Worm (Caenorhabditis elegans) whole organism, L3 larva: ENCODE results near the gene C45G9.10.

Experiments used
- ceh-16 ChIP-seq: sonication (generic microtip); optimal IDR thresholded peaks from 2 replicates; lab custom pipeline; 2017; ENCODE audit warnings: missing biosample characterization, missing genetic modification characterization
- ceh-28 ChIP-seq: fragments of 150-350 bp; optimal IDR thresholded peaks from 2 replicates; lab custom pipeline; 2014; ENCODE audit warnings: missing biosample characterization, missing genetic modification reagents, missing genetic modification characterization
- ceh-9 ChIP-seq: sonication (generic microtip); optimal IDR thresholded peaks from 2 replicates; lab custom pipeline; 2018; ENCODE audit warnings: missing biosample characterization, missing genetic modification characterization
- daf-12 ChIP-seq: fragments of 150-350 bp; optimal IDR thresholded peaks from 2 replicates; lab custom pipeline; 2014; ENCODE audit warnings: missing biosample characterization, missing genetic modification reagents, missing genetic modification characterization
- elt-2 ChIP-seq: sonication (generic microtip); optimal IDR thresholded peaks from 2 replicates; lab custom pipeline; 2016; ENCODE audit warnings: missing genetic modification reagents, mild to moderate bottlenecking, missing genetic modification characterization, missing compliant biosample characterization
- elt-3 ChIP-seq, 3 experiments: fragments of 150-350 bp in 1 of 3; sonication (generic microtip) in 2 of 3; optimal IDR thresholded peaks; 2 replicates in 2 of 3; 4 replicates in 1 of 3; lab custom pipeline; 2014 to 2017; ENCODE audit warnings: missing biosample characterization in 3 of 3, missing genetic modification characterization in 3 of 3
- fkh-10 ChIP-seq: sonication (generic microtip); optimal IDR thresholded peaks from 2 replicates; lab custom pipeline; 2017; ENCODE audit warnings: missing biosample characterization, missing genetic modification reagents, missing genetic modification characterization
- snpc-4 ChIP-seq: fragments of 150-350 bp; optimal IDR thresholded peaks from 2 replicates; lab custom pipeline; 2014; ENCODE audit warnings: missing biosample characterization, missing genetic modification characterization

DNA sequence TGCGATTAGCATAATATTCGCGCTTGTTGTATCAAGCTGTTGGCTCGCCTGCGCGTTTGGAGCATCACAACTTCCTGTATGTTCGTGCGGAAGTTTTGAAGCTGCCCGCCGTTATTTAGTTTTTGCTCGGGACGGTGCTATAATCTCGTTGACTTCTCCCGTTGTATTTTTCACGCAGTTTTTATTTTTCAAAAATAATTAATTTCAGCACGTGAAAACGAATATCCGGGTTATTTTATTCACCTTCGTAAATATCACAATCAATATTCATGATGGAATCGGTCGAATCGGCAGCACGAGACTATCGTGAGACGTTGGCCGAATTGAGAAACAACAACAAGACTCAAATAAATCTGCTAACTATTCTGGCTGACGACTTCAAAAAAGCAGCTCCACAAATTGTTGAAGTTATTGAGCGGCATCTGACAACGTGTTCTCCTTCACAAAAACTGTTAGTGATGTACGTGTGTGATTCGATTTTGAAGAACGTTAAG, 36.5 kb downstream of the C45G9.10 start:
- TF ChIP-seq elt-3 (tag; optimal IDR thresholded peaks at IDR 0.05; lab: Kevin White, UChicago): no peak
- no peak for TF ChIP-seq ceh-16 (tag; lab: Kevin White, UChicago)
- TF ChIP-seq daf-12: no peak
- TF ChIP-seq ceh-9 (tag; lab: Kevin White, UChicago): no peak
- no peak for TF ChIP-seq snpc-4 (tag; lab: Kevin White, UChicago)
- no peak for TF ChIP-seq fkh-10 (GFP tag; lab: Kevin White, UChicago)
- peak; percentile 30 for TF ChIP-seq elt-2 (tag; lab: Kevin White, UChicago)
- no peak for TF ChIP-seq ceh-28 (tag; lab: Kevin White, UChicago)
